Fruit fly (Drosophila melanogaster): ENCODE data around the gene Kap-alpha1.

DNA sequence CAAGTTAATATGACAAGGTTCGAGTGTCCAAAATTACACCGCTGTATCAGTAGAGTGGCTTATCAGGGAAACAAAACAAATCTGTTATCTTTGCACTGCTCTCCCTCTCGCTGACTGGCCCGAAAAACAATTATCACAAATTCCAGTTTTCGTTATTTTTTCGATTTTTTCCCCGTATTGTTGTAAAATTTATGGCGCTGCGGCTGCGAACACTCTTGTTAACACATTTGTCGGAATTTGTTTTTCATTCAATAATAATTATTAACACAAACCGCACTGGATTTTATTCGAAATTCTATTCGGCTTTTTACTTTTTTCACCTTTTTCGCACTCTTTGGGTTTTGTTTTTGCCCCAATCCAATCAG is 16.5 kb upstream of the Kap-alpha1 start:
- TF ChIP-seq CG8478 (optimal IDR thresholded peaks at IDR 0.05) (no peak), psq (optimal IDR thresholded peaks at IDR 0.05) (no peak), usp (GFP tag; optimal IDR thresholded peaks at IDR 0.05) (no peak)

Measured in whole organism.